Worm (Caenorhabditis elegans): ENCODE measurements around the gene F36H9.7.

The F36H9.7 gene

DNA sequence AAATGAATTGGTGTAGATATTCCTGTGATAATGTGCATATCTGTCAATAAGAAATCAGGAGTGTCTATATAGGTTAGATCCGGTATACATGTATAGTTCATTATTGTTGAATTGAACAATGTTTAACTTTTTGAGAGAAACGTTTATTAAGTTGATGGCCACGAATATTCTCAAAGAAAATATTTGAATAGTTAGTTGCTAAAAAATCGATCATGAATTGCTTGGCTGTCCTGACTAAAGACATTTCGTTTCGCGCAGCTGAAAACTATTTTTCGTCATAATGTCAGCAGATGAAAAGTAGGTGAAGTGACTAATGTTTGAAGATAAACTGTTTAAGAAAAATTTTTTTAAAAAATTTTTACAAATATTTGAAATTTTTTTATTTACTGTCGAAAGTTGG is 23.3 kb downstream of the F36H9.7 start, which contains the start of gene srh-199:
Gene srh-199 (minus strand): TSS at position 101 of the 400 bp plus-strand sequence.
- TF ChIP-seq F33H1.4 (GFP tag; IDR thresholded peaks at IDR 0.05): no peak
- TF ChIP-seq F57C9.4 (tag; optimal IDR thresholded peaks at IDR 0.05): no peak
- TF ChIP-seq nhr-90 (tag; optimal IDR thresholded peaks at IDR 0.05): no peak
- TF ChIP-seq rcor-1 (GFP tag; IDR thresholded peaks at IDR 0.05): no peak
- TF ChIP-seq F57A8.1 (GFP tag; optimal IDR thresholded peaks at IDR 0.05): no peak
- no peak for TF ChIP-seq mes-4 (tag; optimal IDR thresholded peaks at IDR 0.05)
- no peak for TF ChIP-seq mcd-1 (GFP tag; IDR thresholded peaks at IDR 0.05)

DNA sequence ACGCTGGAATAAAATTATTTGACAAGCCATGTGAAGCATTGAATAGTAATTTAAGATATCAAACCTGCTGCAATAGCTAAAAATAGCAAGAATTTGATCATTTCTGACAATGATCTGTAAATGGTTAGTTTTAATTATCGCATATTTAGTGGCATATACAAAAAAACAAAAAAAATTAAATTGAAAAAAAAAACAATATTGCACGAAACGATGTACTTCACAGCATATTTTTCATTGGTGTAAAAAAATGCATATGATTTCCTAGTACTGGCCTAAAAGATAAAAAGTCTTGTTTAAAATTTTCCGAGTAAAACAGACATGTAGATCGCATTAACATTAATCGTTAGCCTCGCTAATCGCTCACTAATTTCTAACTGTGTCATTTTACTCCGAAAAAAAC is 25.7 kb downstream of the F36H9.7 start, which contains the start of gene ZK697.8:
Gene ZK697.8 (minus strand): TSS at position 101 of the 400 bp plus-strand sequence.
- TF ChIP-seq ccch-3 (GFP tag; optimal IDR thresholded peaks at IDR 0.05): no peak
- TF ChIP-seq F10E7.11 (tag; optimal IDR thresholded peaks at IDR 0.05): no peak
- no peak for TF ChIP-seq dpl-1 (GFP tag; optimal IDR thresholded peaks at IDR 0.05)
- TF ChIP-seq lin-40 (tag; optimal IDR thresholded peaks at IDR 0.05): no peak
- TF ChIP-seq tlf-1 (GFP tag; optimal IDR thresholded peaks at IDR 0.05): no peak
- no peak for TF ChIP-seq xnd-1 (tag; optimal IDR thresholded peaks at IDR 0.05)
- TF ChIP-seq nhr-90 (tag; optimal IDR thresholded peaks at IDR 0.05): no peak
- TF ChIP-seq F22D6.2 (tag; optimal IDR thresholded peaks at IDR 0.05): no peak
- TF ChIP-seq lin-26 (GFP tag; IDR thresholded peaks at IDR 0.05): no peak
- TF ChIP-seq unc-62 (GFP tag; optimal IDR thresholded peaks at IDR 0.05): no peak
- no peak for TF ChIP-seq die-1 (tag; optimal IDR thresholded peaks at IDR 0.05)

DNA sequence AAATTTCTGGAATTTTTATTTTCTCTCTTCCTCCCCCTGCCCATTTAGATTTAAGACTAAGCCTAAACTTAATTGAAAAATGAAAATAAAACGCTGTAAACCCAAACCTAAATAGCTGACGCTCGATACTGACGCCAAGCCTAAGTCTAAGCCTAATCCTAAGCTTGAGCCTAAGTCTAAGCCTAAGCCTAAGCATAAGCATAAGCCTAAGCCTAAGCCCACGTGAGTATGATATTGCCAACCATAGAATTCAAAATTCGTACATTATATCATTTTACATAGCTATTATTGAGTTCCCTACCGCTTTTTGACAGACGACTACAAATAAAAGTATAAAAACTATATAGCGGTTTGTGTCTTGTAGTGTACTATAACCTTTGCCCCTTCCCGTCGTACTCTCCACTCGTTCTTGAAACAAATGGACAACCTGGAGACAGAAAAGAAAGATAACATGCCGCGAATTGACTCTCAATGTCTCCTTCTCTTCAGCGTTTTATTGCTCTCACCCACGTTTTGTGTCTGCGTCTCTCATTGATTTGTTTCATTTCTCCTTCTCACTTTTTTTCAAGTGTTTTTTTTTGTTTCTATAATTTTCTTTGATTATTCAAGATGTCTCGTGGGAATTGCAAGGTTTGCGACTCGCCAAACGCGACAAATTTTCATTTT is 31.4 kb downstream of the F36H9.7 start, which contains the start of gene nhr-256:
Gene nhr-256 (plus strand): TSS at position 567 of the 666 bp plus-strand sequence.
- TF ChIP-seq egl-44 (GFP tag; IDR thresholded peaks at IDR 0.05) (no peak), ccch-3 (GFP tag; optimal IDR thresholded peaks at IDR 0.05) (no peak), F23B12.7 (tag; optimal IDR thresholded peaks at IDR 0.05; ENCODE audit: insufficient read depth) (peak; percentile 4), hmg-1.2 (GFP tag; IDR thresholded peaks at IDR 0.05) (peak; percentile 95), hsf-1 (GFP tag; IDR thresholded peaks at IDR 0.05) (no peak), attf-5 (GFP tag; optimal IDR thresholded peaks at IDR 0.05) (peak; percentile 65), rcor-1 (GFP tag; IDR thresholded peaks at IDR 0.05) (no peak), snpc-3.4 (tag; optimal IDR thresholded peaks at IDR 0.05) (no peak), ztf-25 (GFP tag; IDR thresholded peaks at IDR 0.05) (no peak), ztf-18 (tag; optimal IDR thresholded peaks at IDR 0.05) (no peak), madf-3 (GFP tag; IDR thresholded peaks at IDR 0.05) (no peak), snpc-1.3 (tag; optimal IDR thresholded peaks at IDR 0.05; ENCODE audit: insufficient read depth) (no peak), nhr-80 (tag; optimal IDR thresholded peaks at IDR 0.05) (peak; percentile 76), athp-1 (tag; optimal IDR thresholded peaks at IDR 0.05) (no peak), F57C9.4 (tag; optimal IDR thresholded peaks at IDR 0.05) (no peak), mxl-1 (tag; optimal IDR thresholded peaks at IDR 0.05) (no peak), ceh-27 (GFP tag; optimal IDR thresholded peaks at IDR 0.05) (peak; percentile 43), F55B11.4 (tag; optimal IDR thresholded peaks at IDR 0.05; ENCODE audit: borderline replicate concordance, insufficient read depth) (no peak), F10E7.11 (tag; optimal IDR thresholded peaks at IDR 0.05) (no peak), ztf-3 (GFP tag; optimal IDR thresholded peaks at IDR 0.05) (no peak), tbp1 (GFP tag; optimal IDR thresholded peaks at IDR 0.05) (no peak), nhr-120 (GFP tag; IDR thresholded peaks at IDR 0.05) (no peak), zfh-2 (GFP tag; conservative IDR thresholded peaks at IDR 0.05) (no peak), unc-62 (GFP tag; optimal IDR thresholded peaks at IDR 0.05) (no peak), xnd-1 (tag; optimal IDR thresholded peaks at IDR 0.05) (no peak), nfya-1 (tag; optimal IDR thresholded peaks at IDR 0.05; ENCODE audit: borderline replicate concordance, insufficient read depth) (no peak), ceh-40 (GFP tag; IDR thresholded peaks at IDR 0.05) (no peak), bed-2 (GFP tag; IDR thresholded peaks at IDR 0.05) (no peak), let-607 (tag; optimal IDR thresholded peaks at IDR 0.05) (peak in 1 of 2 experiments; percentile 59), cebp-2 (GFP tag; IDR thresholded peaks at IDR 0.05) (no peak), egrh-3 (GFP tag; IDR thresholded peaks at IDR 0.05) (no peak), K11D2.4 (GFP tag; IDR thresholded peaks at IDR 0.05) (0 out of 2 replicates have a peak, but pooled peaks have one; percentile 36), unc-130 (GFP tag; optimal IDR thresholded peaks at IDR 0.05) (no peak)

All from whole organism, young adult.